Fruit fly (Drosophila melanogaster) whole organism, adult: ENCODE results near the gene Wdfy2.
A peak's percentile ranks its signal among the peaks of the same experiment; 100 is the strongest.

Source experiments
- CG11617 ChIP-seq: fragments of 200-800 bp; sonication (Bioruptor generic); optimal IDR thresholded peaks from 2 replicates; lab custom pipeline; 2017; ENCODE audit warnings: mild to moderate bottlenecking, missing biosample characterization, missing genetic modification reagents, missing genetic modification characterization
- CG12768 ChIP-seq: fragments of 200-800 bp; sonication (Bioruptor generic); optimal IDR thresholded peaks from 2 replicates; lab custom pipeline; 2017; ENCODE audit warnings: missing biosample characterization, missing genetic modification characterization, mild to moderate bottlenecking, moderate library complexity, missing genetic modification reagents
- CG14711 ChIP-seq: fragments of 200-800 bp; sonication (Bioruptor generic); optimal IDR thresholded peaks from 2 replicates; lab custom pipeline; 2018; ENCODE audit warnings: missing biosample characterization, mild to moderate bottlenecking, missing genetic modification characterization, moderate library complexity
- CG1620 ChIP-seq: fragments of 200-800 bp; sonication (Bioruptor generic); optimal IDR thresholded peaks from 2 replicates; lab custom pipeline; 2016; ENCODE audit warnings: missing biosample characterization, missing genetic modification characterization
- CG33017 ChIP-seq: fragments of 200-800 bp; sonication (Bioruptor generic); optimal IDR thresholded peaks from 2 replicates; lab custom pipeline; 2018; ENCODE audit warnings: missing biosample characterization, mild to moderate bottlenecking, missing genetic modification characterization, moderate library complexity
- CG5204 ChIP-seq: fragments of 200-800 bp; sonication (Bioruptor generic); optimal IDR thresholded peaks from 2 replicates; lab custom pipeline; 2016; ENCODE audit warnings: missing biosample characterization, missing genetic modification characterization
- CG7045 ChIP-seq: fragments of 200-800 bp; sonication (Bioruptor generic); optimal IDR thresholded peaks from 2 replicates; lab custom pipeline; 2017; ENCODE audit warnings: missing biosample characterization, mild to moderate bottlenecking, missing genetic modification characterization
- CG7101 ChIP-seq: fragments of 200-800 bp; sonication (Bioruptor generic); optimal IDR thresholded peaks from 2 replicates; lab custom pipeline; 2018; ENCODE audit warnings: missing biosample characterization, mild to moderate bottlenecking, missing genetic modification characterization, moderate library complexity
- Clk ChIP-seq: fragments of 200-800 bp; sonication (Bioruptor generic); optimal IDR thresholded peaks from 2 replicates; lab custom pipeline; 2017; ENCODE audit warnings: missing biosample characterization, missing genetic modification characterization
- Crg-1 ChIP-seq: fragments of 200-800 bp; sonication (Bioruptor generic); optimal IDR thresholded peaks from 2 replicates; lab custom pipeline; 2016; ENCODE audit warnings: missing biosample characterization, missing genetic modification characterization
- Hr96 ChIP-seq: fragments of 200-800 bp; sonication (Bioruptor generic); optimal IDR thresholded peaks from 2 replicates; lab custom pipeline; 2016; ENCODE audit warnings: missing biosample characterization, missing genetic modification characterization
- Mnt ChIP-seq: fragments of 200-800 bp; sonication (Bioruptor generic); optimal IDR thresholded peaks from 2 replicates; lab custom pipeline; 2016; ENCODE audit warnings: missing biosample characterization, mild to moderate bottlenecking, missing genetic modification characterization
- bab1 ChIP-seq: fragments of 200-800 bp; sonication (Bioruptor generic); optimal IDR thresholded peaks from 3 replicates; lab custom pipeline; 2019; ENCODE audit warnings: missing biosample characterization, mild to moderate bottlenecking, missing genetic modification characterization, moderate library complexity
- cic ChIP-seq: fragments of 200-800 bp; sonication (Bioruptor generic); optimal IDR thresholded peaks from 2 replicates; lab custom pipeline; 2017; ENCODE audit warnings: missing biosample characterization, mild to moderate bottlenecking, missing genetic modification characterization, moderate library complexity
- cnc ChIP-seq, 2 experiments: fragments of >200 bp; optimal IDR thresholded peaks; 2 replicates each; lab custom pipeline; 2017
- kay ChIP-seq: fragments of 200-800 bp; sonication (Bioruptor generic); peaks from one replicate; lab custom pipeline; 2016; ENCODE audit warnings: missing biosample characterization, missing genetic modification characterization, borderline replicate concordance
- ovo ChIP-seq: fragments of 200-800 bp; sonication (Bioruptor generic); optimal IDR thresholded peaks from 2 replicates; lab custom pipeline; 2016; ENCODE audit warnings: missing biosample characterization, missing genetic modification characterization
- pad ChIP-seq: fragments of 200-800 bp; sonication (Bioruptor generic); optimal IDR thresholded peaks from 3 replicates; lab custom pipeline; 2017; ENCODE audit warnings: missing biosample characterization, missing genetic modification characterization, mild to moderate bottlenecking, moderate library complexity, missing genetic modification reagents
- tj ChIP-seq: fragments of 200-800 bp; sonication (Bioruptor generic); optimal IDR thresholded peaks from 3 replicates; lab custom pipeline; 2017; ENCODE audit warnings: missing biosample characterization, mild to moderate bottlenecking, missing genetic modification characterization, moderate library complexity
- toe ChIP-seq: fragments of 200-800 bp; sonication (Bioruptor generic); optimal IDR thresholded peaks from 2 replicates; lab custom pipeline; 2016; ENCODE audit warnings: missing biosample characterization, missing genetic modification characterization

Wdfy2 gene

DNA sequence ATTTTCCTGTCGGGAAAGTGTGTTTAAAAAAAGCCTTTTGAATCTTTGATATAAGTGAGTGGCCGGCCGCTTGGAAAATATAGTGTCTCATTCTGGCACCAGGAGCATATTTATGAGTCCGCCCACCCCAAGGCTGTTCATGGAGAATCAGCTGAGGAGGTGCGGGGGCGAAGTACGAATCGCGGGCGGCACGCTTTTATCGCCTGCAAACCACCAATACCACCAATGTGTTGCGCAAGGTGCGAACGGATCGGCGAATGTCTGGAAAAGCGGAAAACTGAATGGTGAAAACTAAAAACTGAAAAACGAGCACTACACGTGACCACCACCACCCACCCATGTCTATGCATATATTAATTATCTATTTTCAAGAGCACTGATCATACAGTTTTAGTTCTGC, 45.9 kb downstream of the Wdfy2 start:
- TF ChIP-seq cnc (optimal IDR thresholded peaks at IDR 0.05; lab: Kevin White, UChicago) (no peak), ovo (GFP tag; lab: Kevin White, UChicago) (no peak), Clk (GFP tag; lab: Kevin White, UChicago) (no peak), CG1620 (GFP tag; lab: Kevin White, UChicago) (no peak), CG7101 (no peak), tj (GFP tag; lab: Kevin White, UChicago) (no peak), CG14711 (tag; lab: Kevin White, UChicago) (no peak), kay (no peak), bab1 (GFP tag; lab: Kevin White, UChicago) (no peak), CG33017 (tag; lab: Kevin White, UChicago) (no peak), CG5204 (GFP tag; lab: Kevin White, UChicago) (no peak), Hr96 (GFP tag; lab: Kevin White, UChicago) (no peak), Crg-1 (GFP tag; lab: Kevin White, UChicago) (no peak), toe (no peak), cic (GFP tag; lab: Kevin White, UChicago) (no peak), Mnt (no peak), CG11617 (GFP tag; lab: Kevin White, UChicago) (no peak), CG7045 (GFP tag; lab: Kevin White, UChicago) (no peak), pad (GFP tag; lab: Kevin White, UChicago) (no peak), CG12768 (GFP tag; lab: Kevin White, UChicago) (no peak)

DNA sequence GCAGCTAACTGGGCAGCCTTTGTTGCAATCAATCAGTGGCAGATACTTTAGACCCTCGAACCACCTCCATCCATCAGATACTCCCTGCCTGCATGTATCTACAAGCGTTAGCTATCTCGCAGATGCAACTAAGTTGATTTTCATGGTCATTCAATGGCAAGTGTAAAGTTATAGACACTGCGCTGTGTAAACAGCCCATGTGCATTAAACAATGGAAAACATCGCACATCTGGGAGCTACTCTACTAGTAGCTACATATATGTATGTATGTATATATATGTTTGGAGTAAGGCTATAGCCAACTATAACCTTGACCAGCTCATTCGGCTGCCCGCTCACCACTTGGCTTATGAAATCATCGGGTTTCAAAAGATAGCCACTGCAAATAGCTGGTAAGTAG, 47.1 kb downstream of the Wdfy2 start:
- no peak for TF ChIP-seq CG12768 (GFP tag; lab: Kevin White, UChicago)
- TF ChIP-seq Mnt: no peak
- no peak for TF ChIP-seq cnc (optimal IDR thresholded peaks at IDR 0.05; lab: Kevin White, UChicago)
- no peak for TF ChIP-seq CG7101
- TF ChIP-seq CG33017 (tag; lab: Kevin White, UChicago): no peak

DNA sequence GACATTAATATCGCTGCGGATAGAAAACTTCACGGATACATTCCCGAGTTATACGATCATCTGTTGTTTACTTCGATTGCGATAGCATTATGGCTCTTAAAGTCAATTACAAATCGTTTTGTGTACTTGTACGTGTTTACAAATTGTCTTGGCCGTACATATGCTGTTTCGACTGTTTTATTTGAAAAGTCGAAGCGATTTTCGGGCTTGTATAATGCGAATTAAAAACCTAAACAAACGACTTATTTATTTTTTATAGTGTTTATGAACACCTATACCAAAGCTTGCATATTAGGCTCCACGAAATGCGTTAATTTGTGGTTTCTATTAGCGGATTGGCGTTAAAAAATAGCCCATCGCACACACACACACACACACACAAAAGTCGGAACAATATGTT, 49.2 kb downstream of the Wdfy2 start:
- TF ChIP-seq tj (GFP tag; lab: Kevin White, UChicago): no peak
- TF ChIP-seq cnc (optimal IDR thresholded peaks at IDR 0.05; lab: Kevin White, UChicago): no peak
- TF ChIP-seq kay: peak; percentile 67

DNA sequence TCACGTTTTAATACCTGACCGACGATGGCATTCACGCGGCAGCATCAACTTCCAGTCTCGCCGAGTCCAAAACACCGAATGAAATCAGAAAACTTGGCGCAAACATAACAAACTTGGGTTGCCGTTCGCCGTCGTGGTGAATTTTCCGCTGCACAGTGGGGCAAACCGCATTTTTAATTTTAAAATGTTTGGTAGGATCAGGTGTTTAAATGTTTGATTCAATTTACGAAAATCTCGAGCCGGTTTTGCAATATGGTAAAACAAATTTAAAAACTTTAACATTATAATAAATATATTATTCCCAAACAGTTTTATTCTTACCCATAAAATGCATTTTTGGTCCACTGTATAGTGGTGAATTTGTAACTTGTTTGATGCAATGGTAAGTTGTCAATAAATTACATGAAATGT, 51.2 kb downstream of the Wdfy2 start, which contains the start of gene RluA-1:
RluA-1 (minus strand) TSS at position 82 of the 411 bp plus-strand sequence.
- peak; percentile 82 for TF ChIP-seq kay
- TF ChIP-seq pad (GFP tag; lab: Kevin White, UChicago): peak; percentile 65
- TF ChIP-seq Mnt: peak; percentile 54
- TF ChIP-seq Hr96 (GFP tag; lab: Kevin White, UChicago): peak; percentile 61
- peak; percentile 89 for TF ChIP-seq CG7101
- TF ChIP-seq bab1 (GFP tag; lab: Kevin White, UChicago): peak; percentile 76
- TF ChIP-seq CG1620 (GFP tag; lab: Kevin White, UChicago): peak; percentile 38
- peak; percentile 66 for TF ChIP-seq CG11617 (GFP tag; lab: Kevin White, UChicago)
- no peak for TF ChIP-seq cnc (optimal IDR thresholded peaks at IDR 0.05; lab: Kevin White, UChicago)
- peak; percentile 93 for TF ChIP-seq CG7045 (GFP tag; lab: Kevin White, UChicago)
- TF ChIP-seq cic (GFP tag; lab: Kevin White, UChicago): peak; percentile 4
- peak; percentile 59 for TF ChIP-seq Crg-1 (GFP tag; lab: Kevin White, UChicago)
- peak; percentile 11 for TF ChIP-seq ovo (GFP tag; lab: Kevin White, UChicago)
- TF ChIP-seq CG12768 (GFP tag; lab: Kevin White, UChicago): peak; percentile 86
- TF ChIP-seq toe: no peak
- peak; percentile 28 for TF ChIP-seq Clk (GFP tag; lab: Kevin White, UChicago)
- TF ChIP-seq CG33017 (tag; lab: Kevin White, UChicago): peak; percentile 90
- peak; percentile 40 for TF ChIP-seq tj (GFP tag; lab: Kevin White, UChicago)
- TF ChIP-seq CG5204 (GFP tag; lab: Kevin White, UChicago): no peak
- peak; percentile 85 for TF ChIP-seq CG14711 (tag; lab: Kevin White, UChicago)

DNA sequence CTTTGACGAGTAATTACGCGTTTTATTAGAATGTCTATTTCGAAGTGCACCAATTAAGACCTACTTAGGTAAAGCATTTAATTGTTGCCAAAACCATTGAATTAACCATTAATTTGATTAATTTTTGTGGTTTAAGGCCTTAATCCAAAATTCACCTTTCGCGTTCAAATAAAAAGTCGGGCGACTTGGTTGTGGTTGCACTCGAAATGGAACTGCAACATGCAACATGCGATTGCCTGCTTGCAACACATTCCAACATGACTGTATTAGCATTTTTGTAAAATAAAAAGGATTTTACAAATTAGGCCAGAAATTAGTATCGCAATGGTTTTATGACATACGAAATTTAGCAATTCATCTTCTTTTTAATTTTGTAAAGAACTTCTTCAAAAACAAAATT, 51.7 kb downstream of the Wdfy2 start:
- TF ChIP-seq CG5204 (GFP tag; lab: Kevin White, UChicago) (no peak), CG12768 (GFP tag; lab: Kevin White, UChicago) (no peak), Clk (GFP tag; lab: Kevin White, UChicago) (no peak), cic (GFP tag; lab: Kevin White, UChicago) (no peak), CG11617 (GFP tag; lab: Kevin White, UChicago) (no peak), kay (no peak), Hr96 (GFP tag; lab: Kevin White, UChicago) (no peak), bab1 (GFP tag; lab: Kevin White, UChicago) (no peak), CG7045 (GFP tag; lab: Kevin White, UChicago) (no peak), CG1620 (GFP tag; lab: Kevin White, UChicago) (no peak), CG33017 (tag; lab: Kevin White, UChicago) (no peak)
